Worm (Caenorhabditis elegans) whole organism, young adult: ENCODE measurements around the gene Y116F11B.17.
"Not testable (repeated sequence)": the region's sequence is repeated elsewhere in the genome, so short reads cannot be mapped to it uniquely, and the experiment has no call there.

Experiments
- D2030.7 ChIP-seq: fragments of 200-800 bp; sonication (Bioruptor generic); IDR thresholded peaks from 2 replicates; pipeline ENCODE4 v1.3.6; 2022; ENCODE audit warnings: missing genetic modification reagents, missing genetic modification characterization, missing compliant biosample characterization
- akir-1 ChIP-seq: fragments of 200-800 bp; sonication (Bioruptor generic); optimal IDR thresholded peaks from 2 replicates; lab custom pipeline; 2018; ENCODE audit warnings: mild to moderate bottlenecking, missing genetic modification characterization, moderate library complexity, missing compliant biosample characterization
- ceh-100 ChIP-seq: fragments of 200-800 bp; sonication (Bioruptor generic); IDR thresholded peaks from 2 replicates; pipeline ENCODE4 v1.3.6; 2022; ENCODE audit warnings: missing genetic modification reagents, missing genetic modification characterization, missing compliant biosample characterization
- snpc-1.1 ChIP-seq: sonication (generic microtip); optimal IDR thresholded peaks from 2 replicates; lab custom pipeline; 2017; ENCODE audit warnings: missing genetic modification characterization, mild to moderate bottlenecking, missing compliant biosample characterization, antibody characterized with exemption, moderate library complexity, missing genotype, missing genetic modification reagents; ENCODE audit not compliant: insufficient read depth

- not testable (repeated sequence) for TF ChIP-seq akir-1 (GFP tag; lab: Kevin White, UChicago); ceh-100; snpc-1.1 (tag; lab: Kevin White, UChicago)
- peak; percentile 32; the same call in 1 of the 2 replicates for TF ChIP-seq D2030.7
Measured at ce11 chrV:19770837-19771236, 51.2 kb downstream of the Y116F11B.17 start.
